Worm (Caenorhabditis elegans) whole organism, L3 larva: ENCODE data around the gene F09E10.7.

Experiments
- R02D3.7 ChIP-seq: fragments of 150-350 bp; optimal IDR thresholded peaks from 2 replicates; lab custom pipeline; 2014; ENCODE audit warnings: missing biosample characterization, missing genetic modification characterization
- ZK546.5 ChIP-seq: sonication (generic microtip); optimal IDR thresholded peaks from 2 replicates; lab custom pipeline; 2017; ENCODE audit warnings: missing biosample characterization, missing genetic modification characterization
- aly-2 ChIP-seq: fragments of 150-350 bp; optimal IDR thresholded peaks from 2 replicates; lab custom pipeline; 2014; ENCODE audit warnings: missing biosample characterization, missing genetic modification characterization
- ama-1 ChIP-seq: fragments of 150-350 bp; optimal IDR thresholded peaks from 2 replicates; lab custom pipeline; 2018
- ceh-16 ChIP-seq: sonication (generic microtip); optimal IDR thresholded peaks from 2 replicates; lab custom pipeline; 2017; ENCODE audit warnings: missing biosample characterization, missing genetic modification characterization
- ceh-82 ChIP-seq: fragments of 150-350 bp; optimal IDR thresholded peaks from 2 replicates; lab custom pipeline; 2014; ENCODE audit warnings: missing biosample characterization, missing genetic modification characterization
- ceh-9 ChIP-seq: sonication (generic microtip); optimal IDR thresholded peaks from 2 replicates; lab custom pipeline; 2018; ENCODE audit warnings: missing biosample characterization, missing genetic modification characterization
- daf-12 ChIP-seq: fragments of 150-350 bp; optimal IDR thresholded peaks from 2 replicates; lab custom pipeline; 2014; ENCODE audit warnings: missing biosample characterization, missing genetic modification reagents, missing genetic modification characterization
- egl-27 ChIP-seq: sonication (generic microtip); optimal IDR thresholded peaks from 4 replicates; lab custom pipeline; 2017; ENCODE audit warnings: missing biosample characterization, missing genetic modification reagents, missing genetic modification characterization
- egl-5 ChIP-seq: fragments of 150-350 bp; optimal IDR thresholded peaks from 2 replicates; lab custom pipeline; 2017; ENCODE audit warnings: missing biosample characterization, missing genetic modification reagents, missing genetic modification characterization, inconsistent platforms
- elt-1 ChIP-seq: fragments of 150-350 bp; optimal IDR thresholded peaks from 2 replicates; lab custom pipeline; 2014; ENCODE audit warnings: missing biosample characterization, missing genetic modification characterization
- elt-2 ChIP-seq: sonication (generic microtip); optimal IDR thresholded peaks from 2 replicates; lab custom pipeline; 2016; ENCODE audit warnings: missing genetic modification reagents, mild to moderate bottlenecking, missing genetic modification characterization, missing compliant biosample characterization
- eor-1 ChIP-seq, 2 experiments: fragments of 150-350 bp; optimal IDR thresholded peaks; 2 replicates each; lab custom pipeline; 2014 to 2018; ENCODE audit warnings: missing biosample characterization in 2 of 2, missing genetic modification characterization in 2 of 2
- fkh-2 ChIP-seq: fragments of 150-350 bp; optimal IDR thresholded peaks from 2 replicates; lab custom pipeline; 2014; ENCODE audit warnings: missing biosample characterization, missing genetic modification reagents, missing genetic modification characterization
- fos-1 ChIP-seq: fragments of 150-350 bp; optimal IDR thresholded peaks from 2 replicates; lab custom pipeline; 2014; ENCODE audit warnings: missing biosample characterization, missing genetic modification characterization
- hmg-11 ChIP-seq: sonication (generic microtip); optimal IDR thresholded peaks from 2 replicates; lab custom pipeline; 2016; ENCODE audit warnings: missing genetic modification characterization, missing compliant biosample characterization
- jun-1 ChIP-seq: fragments of 150-350 bp; optimal IDR thresholded peaks from 2 replicates; lab custom pipeline; 2014; ENCODE audit warnings: missing biosample characterization, missing genetic modification reagents, missing genetic modification characterization
- lsy-12 ChIP-seq: sonication (generic microtip); optimal IDR thresholded peaks from 2 replicates; lab custom pipeline; 2016; ENCODE audit warnings: mild to moderate bottlenecking, missing genetic modification characterization, missing compliant biosample characterization
- mdl-1 ChIP-seq: fragments of 150-350 bp; optimal IDR thresholded peaks from 2 replicates; lab custom pipeline; 2014; ENCODE audit warnings: missing biosample characterization, missing genetic modification characterization
- mml-1 ChIP-seq: fragments of 150-350 bp; sonication (generic microtip); optimal IDR thresholded peaks from 3 replicates; lab custom pipeline; 2014; ENCODE audit warnings: missing biosample characterization, missing genetic modification characterization
- nfya-1 ChIP-seq: sonication (generic microtip); optimal IDR thresholded peaks from 2 replicates; lab custom pipeline; 2017; ENCODE audit warnings: missing genetic modification characterization, mild to moderate bottlenecking, missing compliant biosample characterization, antibody characterized with exemption, moderate library complexity; ENCODE audit not compliant: insufficient read depth
- nhr-11 ChIP-seq: fragments of 150-350 bp; optimal IDR thresholded peaks from 2 replicates; lab custom pipeline; 2014; ENCODE audit warnings: missing biosample characterization, missing genetic modification characterization
- nhr-23 ChIP-seq: fragments of 150-350 bp; optimal IDR thresholded peaks from 2 replicates; lab custom pipeline; 2014; ENCODE audit warnings: missing biosample characterization, missing genetic modification reagents, missing genetic modification characterization
- nhr-237 ChIP-seq: fragments of 150-350 bp; optimal IDR thresholded peaks from 2 replicates; lab custom pipeline; 2014; ENCODE audit warnings: missing biosample characterization, missing genetic modification characterization
- nhr-28 ChIP-seq: fragments of 150-350 bp; optimal IDR thresholded peaks from 2 replicates; lab custom pipeline; 2014; ENCODE audit warnings: missing biosample characterization, missing genetic modification characterization
- nhr-43 ChIP-seq: sonication (generic microtip); optimal IDR thresholded peaks from 2 replicates; lab custom pipeline; 2016; ENCODE audit warnings: mild to moderate bottlenecking, missing genetic modification characterization, missing compliant biosample characterization; ENCODE audit not compliant: poor library complexity, severe bottlenecking
- nhr-67 ChIP-seq: fragments of 150-350 bp; optimal IDR thresholded peaks from 2 replicates; lab custom pipeline; 2014; ENCODE audit warnings: missing biosample characterization, missing genetic modification characterization
- nhr-76 ChIP-seq: fragments of 150-350 bp; sonication (generic microtip); optimal IDR thresholded peaks from 5 replicates; lab custom pipeline; 2014; ENCODE audit warnings: missing biosample characterization, missing genetic modification characterization
- nhr-77 ChIP-seq: fragments of 150-350 bp; optimal IDR thresholded peaks from 2 replicates; lab custom pipeline; 2014; ENCODE audit warnings: missing biosample characterization, missing genetic modification characterization
- pha-4 ChIP-seq: fragments of 150-350 bp; optimal IDR thresholded peaks from 2 replicates; lab custom pipeline; 2014; ENCODE audit warnings: missing biosample characterization, missing genetic modification reagents, missing genetic modification characterization
- pqm-1 ChIP-seq: fragments of 150-350 bp; optimal IDR thresholded peaks from 2 replicates; lab custom pipeline; 2017; ENCODE audit warnings: missing biosample characterization, missing genetic modification characterization, inconsistent platforms
- skn-1 ChIP-seq: fragments of 150-350 bp; optimal IDR thresholded peaks from 2 replicates; lab custom pipeline; 2014; ENCODE audit warnings: missing biosample characterization, missing genetic modification characterization
- snpc-4 ChIP-seq: fragments of 150-350 bp; optimal IDR thresholded peaks from 2 replicates; lab custom pipeline; 2014; ENCODE audit warnings: missing biosample characterization, missing genetic modification characterization
- tbx-2 ChIP-seq: sonication (generic microtip); optimal IDR thresholded peaks from 2 replicates; lab custom pipeline; 2016; ENCODE audit warnings: mild to moderate bottlenecking, missing genetic modification characterization, missing compliant biosample characterization
- unc-39 ChIP-seq: sonication (generic microtip); optimal IDR thresholded peaks from 4 replicates; lab custom pipeline; 2017; ENCODE audit warnings: missing biosample characterization, missing genetic modification characterization
- unc-62 ChIP-seq: fragments of 150-350 bp; sonication (generic microtip); optimal IDR thresholded peaks from 4 replicates; lab custom pipeline; 2014; ENCODE audit warnings: missing biosample characterization, missing genetic modification reagents, missing genetic modification characterization
- zag-1 ChIP-seq: fragments of 150-350 bp; optimal IDR thresholded peaks from 2 replicates; lab custom pipeline; 2014; ENCODE audit warnings: missing biosample characterization, missing genetic modification characterization
- ztf-4 ChIP-seq: fragments of 150-350 bp; optimal IDR thresholded peaks from 2 replicates; lab custom pipeline; 2014; ENCODE audit warnings: missing biosample characterization, missing genetic modification characterization

F09E10.7 gene

ce11 chrX:1494256-1494655, 7.4 kb downstream of the F09E10.7 start, which contains the start of gene F09E10.5:
Gene F09E10.5, minus strand, starts transcription at chrX:1494356.
- TF ChIP-seq unc-39 (no peak), hmg-11 (tag; lab: Kevin White, UChicago) (no peak), skn-1 (tag; lab: Kevin White, UChicago) (no peak), zag-1 (tag; lab: Kevin White, UChicago) (no peak), ama-1 (lab: Kevin White, UChicago) (no peak)

ce11 chrX:1492174-1492573, 9.5 kb downstream of the F09E10.7 start:
- no peak for TF ChIP-seq aly-2
- TF ChIP-seq hmg-11 (tag; lab: Kevin White, UChicago): no peak
- TF ChIP-seq daf-12: no peak
- no peak for TF ChIP-seq mdl-1 (tag; lab: Kevin White, UChicago)
- no peak for TF ChIP-seq jun-1 (tag; lab: Kevin White, UChicago)
- TF ChIP-seq nhr-23 (tag; lab: Kevin White, UChicago): peak; percentile 27

ce11 chrX:1491036-1491435, 10.6 kb downstream of the F09E10.7 start:
- TF ChIP-seq egl-27 (tag; lab: Kevin White, UChicago) (no peak), daf-12 (no peak), aly-2 (no peak), ZK546.5 (tag; lab: Kevin White, UChicago) (no peak), ceh-16 (no peak), skn-1 (tag; lab: Kevin White, UChicago) (no peak)

ce11 chrX:1489574-1489973, 12.1 kb downstream of the F09E10.7 start:
- peak; percentile 10 for TF ChIP-seq lsy-12 (tag; lab: Kevin White, UChicago)
- no peak for TF ChIP-seq nhr-237

ce11 chrX:1488775-1489174, 12.9 kb downstream of the F09E10.7 start:
- TF ChIP-seq ceh-9 (tag; lab: Kevin White, UChicago) (no peak), skn-1 (tag; lab: Kevin White, UChicago) (no peak), eor-1 (tag; optimal IDR thresholded peaks at IDR 0.05; lab: Kevin White, UChicago) (no peak), lsy-12 (tag; lab: Kevin White, UChicago) (peak; percentile 19), ZK546.5 (tag; lab: Kevin White, UChicago) (no peak), nhr-77 (tag; lab: Kevin White, UChicago) (no peak)

ce11 chrX:1487096-1487495, 14.6 kb downstream of the F09E10.7 start:
- no peak for TF ChIP-seq ceh-9 (tag; lab: Kevin White, UChicago)
- TF ChIP-seq, all 47 proteins: peak for 0

- TF ChIP-seq tbx-2 (tag; lab: Kevin White, UChicago) (no peak), nhr-43 (tag; lab: Kevin White, UChicago) (peak; percentile 84), ZK546.5 (tag; lab: Kevin White, UChicago) (no peak), ceh-16 (no peak), unc-62 (no peak), pha-4 (peak; percentile 88), elt-2 (tag; lab: Kevin White, UChicago) (peak; percentile 91), elt-1 (tag; lab: Kevin White, UChicago) (no peak), ztf-4 (tag; lab: Kevin White, UChicago) (peak; percentile 4), nhr-237 (no peak), mml-1 (no peak), nhr-67 (tag; lab: Kevin White, UChicago) (no peak), egl-5 (tag; lab: Kevin White, UChicago) (no peak), R02D3.7 (tag; lab: Kevin White, UChicago) (no peak), nhr-76 (no peak), aly-2 (no peak), nfya-1 (peak; percentile 72), fos-1 (tag; lab: Kevin White, UChicago) (peak; percentile 1), daf-12 (no peak), skn-1 (tag; lab: Kevin White, UChicago) (peak; percentile 46), fkh-2 (tag; lab: Kevin White, UChicago) (no peak), zag-1 (tag; lab: Kevin White, UChicago) (no peak), lsy-12 (tag; lab: Kevin White, UChicago) (no peak), nhr-28 (no peak), snpc-4 (tag; lab: Kevin White, UChicago) (no peak), unc-39 (no peak), nhr-11 (tag; lab: Kevin White, UChicago) (no peak), nhr-77 (tag; lab: Kevin White, UChicago) (no peak), pqm-1 (peak; percentile 84), ceh-82 (tag; lab: Kevin White, UChicago) (no peak), eor-1 (tag; optimal IDR thresholded peaks at IDR 0.05; lab: Kevin White, UChicago) (no peak), hmg-11 (tag; lab: Kevin White, UChicago) (peak; percentile 59), ceh-9 (tag; lab: Kevin White, UChicago) (no peak), nhr-23 (tag; lab: Kevin White, UChicago) (peak; percentile 84)
Observed at ce11 chrX:1486135-1486648, 15.5 kb downstream of the F09E10.7 start, which contains the start of the genes D1005.10 and dhs-25. Gene D1005.10, minus strand, starts transcription at chrX:1486185. Gene dhs-25, plus strand, starts transcription at chrX:1486532.
